Worm (Caenorhabditis elegans) whole organism, midembryonic: Measurements from ENCODE around the gene sto-2.

Experiments
- T22C8.4 ChIP-seq: fragments of 200-800 bp; sonication (Bioruptor generic); IDR thresholded peaks from 2 replicates; pipeline ENCODE4 v1.3.6; 2022; ENCODE audit warnings: missing genetic modification characterization, missing compliant biosample characterization
- cog-1 ChIP-seq: sonication (generic microtip); optimal IDR thresholded peaks from 2 replicates; lab custom pipeline; 2016; ENCODE audit warnings: missing genetic modification characterization, missing compliant biosample characterization
- flt-1 ChIP-seq: fragments of 200-800 bp; sonication (Bioruptor generic); IDR thresholded peaks from 2 replicates; pipeline ENCODE4 v1.3.6; 2022; ENCODE audit warnings: missing genetic modification characterization, missing compliant biosample characterization
- klf-2 ChIP-seq: fragments of 200-800 bp; sonication (Bioruptor generic); conservative IDR thresholded peaks from 2 replicates; pipeline ENCODE4 v1.3.6; 2022; ENCODE audit warnings: missing genetic modification reagents, missing genetic modification characterization, missing compliant biosample characterization
- med-1 ChIP-seq: sonication (generic microtip); optimal IDR thresholded peaks from 2 replicates; lab custom pipeline; 2017; ENCODE audit warnings: missing genetic modification characterization, mild to moderate bottlenecking, missing compliant biosample characterization, antibody characterized with exemption, missing genetic modification reagents; ENCODE audit not compliant: insufficient read depth
- ref-1 ChIP-seq: fragments of 200-800 bp; sonication (Bioruptor generic); conservative IDR thresholded peaks from 2 replicates; pipeline ENCODE4 v1.3.6; 2022; ENCODE audit warnings: missing genetic modification reagents, missing genetic modification characterization, missing compliant biosample characterization
- tab-1 ChIP-seq: fragments of 200-800 bp; sonication (Bioruptor generic); IDR thresholded peaks from 2 replicates; pipeline ENCODE4 v1.3.6; 2022; ENCODE audit warnings: missing genetic modification characterization, missing compliant biosample characterization
- ztf-23 ChIP-seq: fragments of 200-800 bp; sonication (Bioruptor generic); IDR thresholded peaks from 2 replicates; pipeline ENCODE4 v1.3.6; 2022; ENCODE audit warnings: missing genetic modification reagents, missing genetic modification characterization, missing compliant biosample characterization
- ztf-29 ChIP-seq: fragments of 200-800 bp; sonication (Bioruptor generic); IDR thresholded peaks from 2 replicates; pipeline ENCODE4 v1.3.6; 2022; ENCODE audit warnings: missing genetic modification reagents, missing genetic modification characterization, missing compliant biosample characterization

The sto-2 gene

ce11 chrX:5336498-5336897 lies 13.3 kb upstream of the sto-2 start:
- TF ChIP-seq flt-1, result no peak
- TF ChIP-seq tab-1, result no peak
- TF ChIP-seq klf-2, result no peak
- TF ChIP-seq ref-1 (GFP tag; lab: Robert Waterston, UW), result no peak
- TF ChIP-seq T22C8.4 (GFP tag; lab: Robert Waterston, UW), result no peak
- TF ChIP-seq med-1 (GFP tag; lab: Kevin White, UChicago), result no peak
- peak; percentile 76 for TF ChIP-seq cog-1 (tag; lab: Kevin White, UChicago)
- TF ChIP-seq ztf-29 (GFP tag; lab: Robert Waterston, UW), result peak; percentile 33; the same call in 1 of the 2 replicates
- no peak for TF ChIP-seq ztf-23

- no peak for TF ChIP-seq med-1 (GFP tag; lab: Kevin White, UChicago)
Observed at ce11 chrX:5335368-5335767, 12.2 kb upstream of the sto-2 start, which contains the start of gene C26B9.6. Gene C26B9.6 (minus strand): TSS chrX:5335468.

DNA sequence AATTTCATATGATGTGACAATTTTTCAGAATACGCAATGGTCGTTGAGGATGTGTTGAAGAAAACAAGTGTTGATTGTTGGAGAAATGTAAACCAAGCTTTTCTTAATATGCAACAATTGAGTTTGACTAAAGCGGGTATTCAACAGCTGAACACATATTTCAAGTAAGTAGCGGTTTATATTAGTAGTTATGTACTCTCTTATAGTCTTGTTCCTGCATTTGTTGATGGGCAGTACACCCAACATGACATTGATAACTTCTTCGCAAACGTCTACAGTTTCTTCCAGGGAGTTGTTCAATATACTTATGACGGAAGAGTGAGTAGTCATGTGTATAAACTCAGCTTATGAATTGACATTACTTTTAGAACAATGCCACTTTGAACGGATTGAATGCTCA lies 7.6 kb upstream of the sto-2 start:
- TF ChIP-seq ztf-23 (no peak), klf-2 (no peak), cog-1 (tag; lab: Kevin White, UChicago) (no peak), flt-1 (no peak)

- TF ChIP-seq flt-1, result no peak
- TF ChIP-seq med-1 (GFP tag; lab: Kevin White, UChicago), result no peak
- no peak for TF ChIP-seq klf-2
- TF ChIP-seq T22C8.4 (GFP tag; lab: Robert Waterston, UW), result no peak
- no peak for TF ChIP-seq ztf-23
- no peak for TF ChIP-seq cog-1 (tag; lab: Kevin White, UChicago)
- no peak for TF ChIP-seq ztf-29 (GFP tag; lab: Robert Waterston, UW)
- TF ChIP-seq tab-1, result no peak
- TF ChIP-seq ref-1 (GFP tag; lab: Robert Waterston, UW), result no peak
Observed at ce11 chrX:5329236-5329635, 6.0 kb upstream of the sto-2 start, which contains the start of gene C26B9.5. Gene C26B9.5 (plus strand): TSS chrX:5329479.

DNA sequence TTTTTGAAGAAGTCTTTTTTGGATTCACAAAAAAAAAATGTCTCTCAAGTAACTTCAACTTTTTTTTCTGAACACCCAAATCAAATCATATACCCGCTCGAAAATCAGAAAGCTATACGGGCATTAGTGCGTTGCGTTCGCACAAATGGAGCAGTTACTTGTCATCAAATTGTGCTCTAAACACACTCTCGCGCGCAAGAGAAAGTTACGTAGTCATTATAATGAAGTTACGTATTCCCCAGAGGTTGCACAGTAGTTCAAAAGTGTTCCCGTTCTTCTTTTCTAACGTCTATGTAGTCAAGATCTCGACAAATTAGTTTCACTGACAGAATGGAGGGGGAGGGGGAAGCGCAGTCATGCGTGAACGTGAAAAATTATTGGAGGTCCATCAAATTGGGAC lies 1.6 kb downstream of the sto-2 start:
- TF ChIP-seq ref-1 (GFP tag; lab: Robert Waterston, UW) (no peak), klf-2 (no peak), ztf-29 (GFP tag; lab: Robert Waterston, UW) (no peak), med-1 (GFP tag; lab: Kevin White, UChicago) (no peak), T22C8.4 (GFP tag; lab: Robert Waterston, UW) (no peak), ztf-23 (no peak), flt-1 (no peak), cog-1 (tag; lab: Kevin White, UChicago) (no peak), tab-1 (no peak)

DNA sequence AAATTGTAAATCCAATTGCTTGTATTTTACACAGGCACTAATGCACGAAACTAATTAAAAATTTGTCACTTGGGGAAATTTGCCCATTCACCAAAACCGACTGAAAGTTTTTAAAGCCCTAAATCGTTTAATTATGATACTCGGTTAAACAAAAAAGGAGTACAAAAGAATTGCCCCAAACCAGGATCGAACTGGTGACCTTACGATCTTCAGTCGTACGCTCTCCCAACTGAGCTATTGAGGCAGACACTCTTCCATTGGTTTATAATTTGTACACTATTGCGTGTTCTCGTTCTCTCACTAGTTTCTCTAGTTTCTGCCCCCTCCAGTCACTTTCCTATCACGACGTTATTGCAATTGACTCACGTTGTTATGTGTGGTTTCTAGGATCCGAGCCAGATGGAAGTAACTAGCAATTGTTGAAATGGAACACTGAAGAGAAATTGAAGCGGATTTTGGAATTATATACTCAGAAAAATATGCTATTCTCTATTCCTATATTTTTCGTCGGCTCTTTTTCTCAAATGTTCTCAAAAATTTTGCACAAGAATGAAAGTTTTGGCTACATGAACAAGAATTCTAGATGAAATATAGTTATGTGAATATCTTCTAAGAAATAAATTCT lies 3.9 kb downstream of the sto-2 start:
- TF ChIP-seq ztf-29 (GFP tag; lab: Robert Waterston, UW) (peak; percentile 72; the same call in 1 of the 2 replicates), tab-1 (peak; percentile 89), klf-2 (peak; percentile 37; the same call in 1 of the 2 replicates), ref-1 (GFP tag; lab: Robert Waterston, UW) (peak; percentile 73), ztf-23 (peak; percentile 88), med-1 (GFP tag; lab: Kevin White, UChicago) (peak; percentile 67), T22C8.4 (GFP tag; lab: Robert Waterston, UW) (peak; percentile 75), flt-1 (peak; percentile 94), cog-1 (tag; lab: Kevin White, UChicago) (peak; percentile 24)

- no peak for TF ChIP-seq klf-2
- no peak for TF ChIP-seq flt-1
- TF ChIP-seq ztf-23, result no peak
- no peak for TF ChIP-seq tab-1
- no peak for TF ChIP-seq T22C8.4 (GFP tag; lab: Robert Waterston, UW)
- no peak for TF ChIP-seq ref-1 (GFP tag; lab: Robert Waterston, UW)
- no peak for TF ChIP-seq cog-1 (tag; lab: Kevin White, UChicago)
- TF ChIP-seq ztf-29 (GFP tag; lab: Robert Waterston, UW), result no peak
Observed at ce11 chrX:5311174-5311573, 12.0 kb downstream of the sto-2 start.

DNA sequence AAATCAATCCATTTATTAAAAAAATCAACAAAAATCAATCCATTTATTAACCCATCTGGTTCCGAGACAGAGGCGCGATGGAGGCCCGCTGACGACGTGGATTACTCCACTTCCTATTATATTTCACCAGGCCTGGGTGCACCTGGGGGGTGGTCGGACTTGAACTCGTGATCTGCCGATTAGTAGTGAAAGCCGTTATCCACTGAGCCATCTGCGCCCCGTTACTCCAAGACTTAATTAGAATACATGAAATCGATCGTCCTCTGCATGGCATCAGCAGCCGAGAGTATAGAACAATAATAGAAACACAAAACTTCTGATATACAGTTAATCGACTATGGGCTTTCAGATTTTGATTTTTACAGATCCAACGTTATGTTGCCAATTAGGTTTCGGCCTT lies 13.6 kb downstream of the sto-2 start:
- TF ChIP-seq ztf-29 (GFP tag; lab: Robert Waterston, UW) (peak; percentile 40; the same call in 1 of the 2 replicates), T22C8.4 (GFP tag; lab: Robert Waterston, UW) (no peak)

ce11 chrX:5303500-5303899 lies 19.7 kb downstream of the sto-2 start, which contains the start of gene ags-3:
Gene ags-3 (minus strand): TSS chrX:5303600.
- no peak for TF ChIP-seq cog-1 (tag; lab: Kevin White, UChicago)
- no peak for TF ChIP-seq ref-1 (GFP tag; lab: Robert Waterston, UW)
- TF ChIP-seq T22C8.4 (GFP tag; lab: Robert Waterston, UW), result no peak
- TF ChIP-seq ztf-29 (GFP tag; lab: Robert Waterston, UW), result no peak
- no peak for TF ChIP-seq klf-2
- TF ChIP-seq flt-1, result no peak
- no peak for TF ChIP-seq tab-1
- TF ChIP-seq ztf-23, result no peak
- no peak for TF ChIP-seq med-1 (GFP tag; lab: Kevin White, UChicago)

DNA sequence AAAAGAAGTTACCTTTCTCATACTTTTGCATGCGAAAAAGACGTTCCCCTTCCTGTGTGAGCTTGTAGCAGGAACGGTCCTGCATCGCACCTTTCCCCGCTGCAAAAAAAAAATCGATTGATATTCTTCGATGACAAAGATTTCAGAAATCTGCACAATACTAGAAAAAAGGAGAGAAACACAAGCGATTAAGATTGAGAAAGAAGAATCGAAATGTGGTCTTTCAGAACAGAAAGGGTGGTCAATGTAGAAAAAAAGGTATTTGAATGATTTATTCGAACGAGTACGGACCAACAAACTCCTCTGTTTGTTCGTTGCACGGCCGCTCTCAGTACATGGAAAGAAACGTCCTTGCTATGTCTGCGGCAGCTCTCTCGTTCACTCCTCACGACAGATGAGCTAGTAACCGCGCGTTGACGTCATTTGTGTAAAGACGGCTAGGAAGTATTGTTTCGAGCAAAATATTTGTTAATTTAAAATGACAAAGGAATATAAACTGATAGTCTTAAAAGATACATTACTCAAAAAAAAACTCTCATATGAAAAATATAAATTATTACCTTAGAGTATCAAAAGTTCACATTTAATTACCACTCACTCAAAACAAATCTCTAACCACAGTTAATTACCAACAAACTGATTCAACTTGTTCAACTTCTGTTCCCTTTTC lies 25.1 kb downstream of the sto-2 start, which contains the start of gene ift-81:
Gene ift-81 (plus strand): TSS at position 620 of the 670 bp plus-strand sequence.
- TF ChIP-seq med-1 (GFP tag; lab: Kevin White, UChicago) (no peak), cog-1 (tag; lab: Kevin White, UChicago) (no peak), tab-1 (no peak), ztf-29 (GFP tag; lab: Robert Waterston, UW) (no peak), klf-2 (no peak)
